Worm (Caenorhabditis elegans) whole organism, L1 larva: ENCODE data around the gene pho-14.
"Not testable (repeated sequence)": the region's sequence is repeated elsewhere in the genome, so short reads cannot be mapped to it uniquely, and the experiment has no call there.

ENCODE experiments used
- ama-1 ChIP-seq: fragments of 150-350 bp; optimal IDR thresholded peaks from 2 replicates; lab custom pipeline; 2014
- efl-1 ChIP-seq, 4 experiments: fragments of 150-350 bp; optimal IDR thresholded peaks in 3 of 4; peaks in 1 of 4; 1 replicate in 1 of 4; 2 replicates in 3 of 4; lab custom pipeline; 2014; ENCODE audit warnings: missing biosample characterization in 2 of 4, missing genetic modification characterization in 2 of 4, missing genetic modification reagents in 2 of 4
- ets-5 ChIP-seq: fragments of 200-800 bp; sonication (Bioruptor generic); IDR thresholded peaks from 2 replicates; pipeline ENCODE4 v1.3.6; 2022; ENCODE audit warnings: missing genetic modification characterization, missing compliant biosample characterization
- fos-1 ChIP-seq: fragments of 150-350 bp; optimal IDR thresholded peaks from 2 replicates; lab custom pipeline; 2014; ENCODE audit warnings: missing biosample characterization, missing genetic modification characterization
- lin-13 ChIP-seq: fragments of 150-350 bp; optimal IDR thresholded peaks from 2 replicates; lab custom pipeline; 2014; ENCODE audit warnings: missing biosample characterization, missing genetic modification reagents, missing genetic modification characterization
- lin-35 ChIP-seq, 2 experiments: fragments of 150-350 bp; optimal IDR thresholded peaks; 2 replicates each; lab custom pipeline; 2014; ENCODE audit warnings: missing biosample characterization in 2 of 2, missing genetic modification characterization in 2 of 2, missing genetic modification reagents in 2 of 2
- nhr-11 ChIP-seq: fragments of 150-350 bp; optimal IDR thresholded peaks from 2 replicates; lab custom pipeline; 2014; ENCODE audit warnings: missing biosample characterization, missing genetic modification characterization
- nhr-20 ChIP-seq: sonication (generic microtip); optimal IDR thresholded peaks from 2 replicates; lab custom pipeline; 2016; ENCODE audit warnings: mild to moderate bottlenecking, missing genetic modification characterization, missing compliant biosample characterization
- nhr-28 ChIP-seq: fragments of 150-350 bp; optimal IDR thresholded peaks from 2 replicates; lab custom pipeline; 2014; ENCODE audit warnings: missing biosample characterization, missing genetic modification characterization
- nhr-77 ChIP-seq: fragments of 150-350 bp; optimal IDR thresholded peaks from 2 replicates; lab custom pipeline; 2014; ENCODE audit warnings: missing biosample characterization, missing genetic modification characterization
- tlp-1 ChIP-seq: fragments of 150-350 bp; optimal IDR thresholded peaks from 2 replicates; lab custom pipeline; 2014; ENCODE audit warnings: missing biosample characterization, missing genetic modification characterization
- unc-130 ChIP-seq: fragments of 150-350 bp; optimal IDR thresholded peaks from 2 replicates; lab custom pipeline; 2017; ENCODE audit warnings: missing biosample characterization, missing genetic modification characterization, inconsistent platforms
- unc-62 ChIP-seq: fragments of 150-350 bp; optimal IDR thresholded peaks from 2 replicates; lab custom pipeline; 2014; ENCODE audit warnings: missing biosample characterization, missing genetic modification reagents, missing genetic modification characterization

DNA sequence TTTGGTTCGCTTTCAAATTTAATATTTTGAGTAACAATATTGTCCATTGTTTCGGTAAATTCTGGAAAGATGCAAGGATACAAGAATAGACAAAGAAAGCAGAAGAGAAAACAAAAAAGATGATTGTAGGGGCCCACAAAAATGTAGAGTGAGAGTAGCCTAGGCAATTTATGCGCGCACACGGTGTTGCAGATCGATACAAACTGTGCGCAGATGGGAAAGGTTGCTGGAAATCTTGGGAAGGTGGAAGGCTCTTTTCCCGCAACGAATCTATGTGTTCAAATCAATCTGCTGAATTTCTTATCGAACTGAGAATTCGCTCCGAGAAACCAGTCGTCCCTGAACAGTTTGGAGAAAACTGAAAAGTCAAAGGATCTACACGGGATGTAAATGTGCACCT is 39.9 kb downstream of the pho-14 start, which contains the start of gene btb-10:
- TF ChIP-seq efl-1 (optimal IDR thresholded peaks at IDR 0.05; lab: Kevin White, UChicago); efl-1 (GFP tag; optimal IDR thresholded peaks at IDR 0.05 in 1 of 2; lab: Kevin White, UChicago); nhr-11 (tag; lab: Kevin White, UChicago); unc-62 (GFP tag; lab: Kevin White, UChicago); nhr-20 (tag; lab: Kevin White, UChicago); nhr-28 (tag; lab: Kevin White, UChicago); unc-130 (tag; lab: Kevin White, UChicago); lin-35 (GFP tag; optimal IDR thresholded peaks at IDR 0.05; lab: Kevin White, UChicago); fos-1 (tag; lab: Kevin White, UChicago); lin-13; tlp-1; ama-1 (lab: Kevin White, UChicago); ets-5 (GFP tag; lab: Robert Waterston, UW); nhr-77 (tag; lab: Kevin White, UChicago): not testable (repeated sequence)
